Worm (Caenorhabditis elegans): Measurements from ENCODE around the gene sucg-1.

DNA sequence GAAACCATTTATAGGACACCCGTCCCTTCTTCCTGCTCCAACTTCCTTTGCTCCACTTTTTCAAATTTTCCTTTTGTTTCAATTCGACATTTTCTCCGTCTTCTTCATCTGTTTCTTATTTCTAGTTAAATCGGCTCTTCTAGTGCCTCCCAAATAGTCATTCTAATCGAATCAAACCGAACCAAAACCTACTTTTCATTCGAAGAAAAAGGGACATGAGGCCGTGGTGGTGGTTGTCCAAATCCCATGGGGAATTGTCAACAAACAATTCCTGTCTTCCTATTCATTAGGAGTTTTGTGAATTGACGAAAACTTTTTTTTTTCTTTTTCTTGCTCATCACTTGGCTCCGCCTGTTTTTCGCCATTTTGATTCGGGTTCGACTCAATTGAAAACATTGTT lies 7.9 kb downstream of the sucg-1 start:
- no peak for TF ChIP-seq mab-5 (tag; optimal IDR thresholded peaks at IDR 0.05)
- no peak for TF ChIP-seq mep-1 (tag; optimal IDR thresholded peaks at IDR 0.05)
- TF ChIP-seq nhr-237 (tag; optimal IDR thresholded peaks at IDR 0.05) = no peak
- TF ChIP-seq nhr-12 (tag; optimal IDR thresholded peaks at IDR 0.05) = no peak
- TF ChIP-seq ztf-11 (tag; optimal IDR thresholded peaks at IDR 0.05) = no peak
- no peak for TF ChIP-seq unc-62 (GFP tag; optimal IDR thresholded peaks at IDR 0.05)
- no peak for TF ChIP-seq snpc-4 (tag; optimal IDR thresholded peaks at IDR 0.05)

Data from whole organism, mixed stage, embryonic.